Worm (Caenorhabditis elegans) whole organism, L4 larva: ENCODE measurements around the gene C45B2.1.

ENCODE experiments used
- R02D3.7 ChIP-seq: fragments of 150-350 bp; sonication (generic microtip); optimal IDR thresholded peaks from 3 replicates; lab custom pipeline; 2014; ENCODE audit warnings: missing biosample characterization, missing genetic modification characterization
- ama-1 ChIP-seq: fragments of 150-350 bp; optimal IDR thresholded peaks from 2 replicates; lab custom pipeline; 2014; ENCODE audit warnings: inconsistent platforms, mixed read lengths
- mdl-1 ChIP-seq, 2 experiments: fragments of 150-350 bp in 1 of 2; sonication (generic microtip) in 1 of 2; optimal IDR thresholded peaks; 2 replicates each; lab custom pipeline; 2014 to 2017; ENCODE audit warnings: missing biosample characterization in 2 of 2, missing genetic modification characterization in 2 of 2
- nhr-48 ChIP-seq: sonication (generic microtip); optimal IDR thresholded peaks from 2 replicates; lab custom pipeline; 2016; ENCODE audit warnings: mild to moderate bottlenecking, missing genetic modification characterization, missing compliant biosample characterization
- set-16 ChIP-seq: fragments of 200-800 bp; sonication (Bioruptor generic); IDR thresholded peaks from 2 replicates; pipeline ENCODE4 v1.3.6; 2022; ENCODE audit warnings: missing genetic modification reagents, missing genetic modification characterization, missing compliant biosample characterization
- snpc-4 ChIP-seq: fragments of 150-350 bp; optimal IDR thresholded peaks from 2 replicates; lab custom pipeline; 2014; ENCODE audit warnings: missing biosample characterization, missing genetic modification characterization
- ztf-11 ChIP-seq: fragments of 150-350 bp; optimal IDR thresholded peaks from 2 replicates; lab custom pipeline; 2014; ENCODE audit warnings: missing biosample characterization, missing genetic modification characterization

DNA sequence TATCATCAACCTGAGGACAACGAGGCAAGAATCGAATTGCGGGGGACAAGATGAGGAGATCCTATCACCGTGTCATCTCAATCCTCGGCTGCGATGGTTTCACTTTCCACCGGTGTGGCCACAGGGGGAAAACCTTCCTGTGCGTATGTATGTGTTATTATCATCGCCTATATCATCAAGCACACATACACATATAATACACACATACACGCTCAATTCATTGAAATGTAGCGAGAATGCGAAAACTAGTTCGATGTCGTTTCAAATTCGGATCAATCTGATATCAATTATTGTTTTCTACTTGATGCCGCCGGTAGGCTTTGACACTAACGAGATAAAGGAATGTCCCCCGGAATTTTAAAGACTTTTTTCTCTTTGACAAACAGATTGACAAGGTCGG is 35.1 kb upstream of the C45B2.1 start:
- TF ChIP-seq R02D3.7 (no peak), nhr-48 (tag; lab: Kevin White, UChicago) (no peak), ama-1 (lab: Kevin White, UChicago) (no peak), snpc-4 (tag; lab: Kevin White, UChicago) (no peak), mdl-1 (tag; optimal IDR thresholded peaks at IDR 0.05; lab: Kevin White, UChicago) (no peak), ztf-11 (tag; lab: Kevin White, UChicago) (no peak), set-16 (GFP tag; lab: Robert Waterston, UW) (no peak)
